Fruit fly (Drosophila melanogaster) whole organism, embryonic: Measurements from ENCODE around the gene CG42759.

ENCODE experiments used
- ATbp ChIP-seq: fragments of 200-800 bp; sonication (Bioruptor generic); optimal IDR thresholded peaks from 2 replicates; lab custom pipeline; 2017; ENCODE audit warnings: missing biosample characterization, mild to moderate bottlenecking, missing genetic modification characterization, missing genetic modification reagents
- Asciz ChIP-seq: fragments of 200-800 bp; sonication (Bioruptor generic); optimal IDR thresholded peaks from 2 replicates; lab custom pipeline; 2017; ENCODE audit warnings: missing biosample characterization, mild to moderate bottlenecking, missing genetic modification characterization, missing genetic modification reagents
- Atf-2 ChIP-seq: fragments of 200-800 bp; sonication (Bioruptor generic); optimal IDR thresholded peaks from 2 replicates; lab custom pipeline; 2016; ENCODE audit warnings: missing biosample characterization, missing genetic modification characterization
- B-H2 ChIP-seq: fragments of 200-800 bp; sonication (Bioruptor generic); optimal IDR thresholded peaks from 2 replicates; lab custom pipeline; 2018; ENCODE audit warnings: missing biosample characterization, mild to moderate bottlenecking, missing genetic modification characterization
- CG10543 ChIP-seq: fragments of 200-800 bp; sonication (Bioruptor generic); optimal IDR thresholded peaks from 3 replicates; lab custom pipeline; 2017; ENCODE audit warnings: missing biosample characterization, mild to moderate bottlenecking, missing genetic modification characterization, moderate library complexity
- CG11093 ChIP-seq: fragments of 200-800 bp; sonication (Bioruptor generic); IDR thresholded peaks from 3 replicates; pipeline ENCODE4 v1.3.6; 2022; ENCODE audit warnings: missing biosample characterization, missing genetic modification characterization
- CG11247 ChIP-seq: fragments of 200-800 bp; sonication (Bioruptor generic); IDR thresholded peaks from 2 replicates; pipeline ENCODE4 v1.3.6; 2022; ENCODE audit warnings: missing biosample characterization, missing genetic modification characterization
- CG12071 ChIP-seq: fragments of 200-800 bp; sonication (Bioruptor generic); optimal IDR thresholded peaks from 3 replicates; lab custom pipeline; 2018; ENCODE audit warnings: missing biosample characterization, mild to moderate bottlenecking, missing genetic modification characterization
- CG12104 ChIP-seq: fragments of 200-800 bp; sonication (Bioruptor generic); optimal IDR thresholded peaks from 3 replicates; lab custom pipeline; 2016; ENCODE audit warnings: missing biosample characterization, missing genetic modification characterization
- CG12769 ChIP-seq: fragments of 200-800 bp; sonication (Bioruptor generic); optimal IDR thresholded peaks from 2 replicates; lab custom pipeline; 2019; ENCODE audit warnings: missing biosample characterization, mild to moderate bottlenecking, missing genetic modification characterization, moderate library complexity
- CG13894 ChIP-seq: fragments of 200-800 bp; sonication (Bioruptor generic); optimal IDR thresholded peaks from 3 replicates; lab custom pipeline; 2018; ENCODE audit warnings: missing biosample characterization, mild to moderate bottlenecking, missing genetic modification characterization, moderate library complexity
- CG14014 ChIP-seq: fragments of 200-800 bp; sonication (Bioruptor generic); IDR thresholded peaks from 2 replicates; pipeline ENCODE4 v1.3.6; 2022; ENCODE audit warnings: missing biosample characterization, missing genetic modification characterization
- CG15514 ChIP-seq: fragments of 200-800 bp; sonication (Bioruptor generic); optimal IDR thresholded peaks from 3 replicates; lab custom pipeline; 2017; ENCODE audit warnings: missing biosample characterization, missing genetic modification characterization, mild to moderate bottlenecking, moderate library complexity, missing genetic modification reagents
- CG17802 ChIP-seq: fragments of 200-800 bp; sonication (Bioruptor generic); optimal IDR thresholded peaks from 2 replicates; lab custom pipeline; 2018; ENCODE audit warnings: missing biosample characterization, mild to moderate bottlenecking, missing genetic modification characterization, moderate library complexity
- CG2120 ChIP-seq: fragments of 200-800 bp; sonication (Bioruptor generic); optimal IDR thresholded peaks from 3 replicates; lab custom pipeline; 2016; ENCODE audit warnings: missing biosample characterization, missing genetic modification characterization
- CG31441 ChIP-seq: fragments of 200-800 bp; sonication (Bioruptor generic); IDR thresholded peaks from 2 replicates; pipeline ENCODE4 v1.3.6; 2022; ENCODE audit warnings: missing biosample characterization, missing genetic modification characterization
- CG34376 ChIP-seq: fragments of 200-800 bp; sonication (Bioruptor generic); optimal IDR thresholded peaks from 2 replicates; lab custom pipeline; 2018; ENCODE audit warnings: missing biosample characterization, mild to moderate bottlenecking, missing genetic modification characterization
- CG3726 ChIP-seq: fragments of 200-800 bp; sonication (Bioruptor generic); IDR thresholded peaks from 3 replicates; pipeline ENCODE4, ENCODE4 v1.3.6; 2022; ENCODE audit warnings: missing biosample characterization, missing genetic modification characterization
- CG6854 ChIP-seq: fragments of 200-800 bp; sonication (Bioruptor generic); optimal IDR thresholded peaks from 3 replicates; lab custom pipeline; 2017; ENCODE audit warnings: missing biosample characterization, mild to moderate bottlenecking, missing genetic modification characterization
- CG8944 ChIP-seq: fragments of 200-800 bp; sonication (Bioruptor generic); optimal IDR thresholded peaks from 3 replicates; lab custom pipeline; 2016; ENCODE audit warnings: missing biosample characterization, missing genetic modification characterization
- CG9215 ChIP-seq: fragments of 200-800 bp; sonication (Bioruptor generic); IDR thresholded peaks from 2 replicates; pipeline ENCODE4 v1.3.6; 2022; ENCODE audit warnings: missing biosample characterization, missing genetic modification characterization
- D ChIP-seq, 2 experiments: fragments of 200-800 bp in 1 of 2; fragments of >200 bp in 1 of 2; sonication (Bioruptor generic) in 1 of 2; optimal IDR thresholded peaks; 2 replicates in 1 of 2; 3 replicates in 1 of 2; lab custom pipeline; 2017; ENCODE audit warnings: mild to moderate bottlenecking in 1 of 2, missing biosample characterization in 1 of 2, missing genetic modification characterization in 1 of 2, missing genetic modification reagents in 1 of 2
- Dll ChIP-seq: fragments of 200-800 bp; sonication (Bioruptor generic); IDR thresholded peaks from 4 replicates; pipeline ENCODE4 v1.3.6; 2022; ENCODE audit warnings: missing biosample characterization, missing genetic modification characterization; ENCODE audit not compliant: partially characterized antibody
- Elba2 ChIP-seq: fragments of 200-800 bp; sonication (Bioruptor generic); optimal IDR thresholded peaks from 3 replicates; lab custom pipeline; 2016; ENCODE audit warnings: missing biosample characterization, missing genetic modification characterization
- Fer3 ChIP-seq: fragments of 200-800 bp; sonication (Bioruptor generic); optimal IDR thresholded peaks from 2 replicates; lab custom pipeline; 2018; ENCODE audit warnings: missing biosample characterization, mild to moderate bottlenecking, missing genetic modification characterization, moderate library complexity
- HLH54F ChIP-seq: fragments of 200-800 bp; sonication (Bioruptor generic); optimal IDR thresholded peaks from 3 replicates; lab custom pipeline; 2016; ENCODE audit warnings: missing biosample characterization, missing genetic modification characterization
- Lim3 ChIP-seq: fragments of 200-800 bp; sonication (Bioruptor generic); IDR thresholded peaks from 2 replicates; pipeline ENCODE4 v1.3.6; 2022; ENCODE audit warnings: missing biosample characterization, missing genetic modification characterization
- Nf-YA ChIP-seq: fragments of 200-800 bp; sonication (Bioruptor generic); IDR thresholded peaks from 2 replicates; pipeline ENCODE4 v1.3.6; 2022; ENCODE audit warnings: missing biosample characterization, missing genetic modification characterization
- Sin3A ChIP-seq: fragments of >200 bp; optimal IDR thresholded peaks from 2 replicates; lab custom pipeline; 2018
- Sox100B ChIP-seq: fragments of 200-800 bp; sonication (Bioruptor generic); optimal IDR thresholded peaks from 3 replicates; lab custom pipeline; 2018; ENCODE audit warnings: missing biosample characterization, mild to moderate bottlenecking, missing genetic modification characterization
- bsh ChIP-seq, 2 experiments: fragments of 200-800 bp; sonication (Bioruptor generic); optimal IDR thresholded peaks; 2 replicates each; lab custom pipeline; 2017 to 2018; ENCODE audit warnings: mild to moderate bottlenecking in 2 of 2, missing biosample characterization in 2 of 2, missing genetic modification characterization in 2 of 2, moderate library complexity in 1 of 2
- caup ChIP-seq: fragments of 200-800 bp; sonication (Bioruptor generic); optimal IDR thresholded peaks from 3 replicates; lab custom pipeline; 2017; ENCODE audit warnings: missing biosample characterization, mild to moderate bottlenecking, missing genetic modification characterization, moderate library complexity; ENCODE audit not compliant: severe bottlenecking
- crp ChIP-seq, 2 experiments: fragments of 200-800 bp; sonication (Bioruptor generic); optimal IDR thresholded peaks; 2 replicates in 1 of 2; 3 replicates in 1 of 2; lab custom pipeline; 2017; ENCODE audit warnings: missing biosample characterization in 2 of 2, missing genetic modification characterization in 2 of 2, mild to moderate bottlenecking in 1 of 2, moderate library complexity in 1 of 2
- gce ChIP-seq: fragments of 200-800 bp; sonication (Bioruptor generic); IDR thresholded peaks from 3 replicates; pipeline ENCODE4 v1.3.6; 2022; ENCODE audit warnings: missing biosample characterization, missing genetic modification characterization
- grau ChIP-seq: fragments of 200-800 bp; optimal IDR thresholded peaks from 3 replicates; lab custom pipeline; 2019; ENCODE audit warnings: missing biosample characterization, mild to moderate bottlenecking, missing genetic modification characterization, moderate library complexity
- hkb ChIP-seq, 2 experiments: fragments of 200-800 bp in 1 of 2; fragments of >200 bp in 1 of 2; sonication (Bioruptor generic) in 1 of 2; IDR thresholded peaks in 1 of 2; optimal IDR thresholded peaks in 1 of 2; 2 replicates each; pipeline versions ENCODE4 v1.3.6 to Lab custom; 2017 to 2022; ENCODE audit warnings: missing biosample characterization in 1 of 2, missing genetic modification characterization in 1 of 2
- jing ChIP-seq: fragments of 200-800 bp; sonication (Bioruptor generic); optimal IDR thresholded peaks from 2 replicates; lab custom pipeline; 2018; ENCODE audit warnings: missing biosample characterization, mild to moderate bottlenecking, missing genetic modification characterization
- lola ChIP-seq, 3 experiments: fragments of >200 bp in 2 of 3; fragments of 200-800 bp in 1 of 3; sonication (Bioruptor generic) in 1 of 3; optimal IDR thresholded peaks; 2 replicates each; lab custom pipeline; 2017 to 2019; ENCODE audit warnings: missing biosample characterization in 3 of 3, missing genetic modification characterization in 3 of 3, mild to moderate bottlenecking in 1 of 3, moderate library complexity in 1 of 3
- mirr ChIP-seq: fragments of 200-800 bp; sonication (Bioruptor generic); optimal IDR thresholded peaks from 3 replicates; lab custom pipeline; 2018; ENCODE audit warnings: missing biosample characterization, mild to moderate bottlenecking, missing genetic modification characterization
- nom ChIP-seq: fragments of 200-800 bp; sonication (Bioruptor generic); optimal IDR thresholded peaks from 2 replicates; lab custom pipeline; 2017; ENCODE audit warnings: missing biosample characterization, missing genetic modification characterization, mild to moderate bottlenecking, moderate library complexity, missing genetic modification reagents
- pfk ChIP-seq: fragments of 200-800 bp; sonication (Bioruptor generic); optimal IDR thresholded peaks from 2 replicates; lab custom pipeline; 2018; ENCODE audit warnings: missing biosample characterization, mild to moderate bottlenecking, missing genetic modification characterization, moderate library complexity
- ranshi ChIP-seq: fragments of 200-800 bp; sonication (Bioruptor generic); IDR thresholded peaks from 2 replicates; pipeline ENCODE4 v1.3.6; 2022; ENCODE audit warnings: missing biosample characterization, missing genetic modification characterization
- trem ChIP-seq: fragments of 200-800 bp; optimal IDR thresholded peaks from 3 replicates; lab custom pipeline; 2019; ENCODE audit warnings: missing biosample characterization, mild to moderate bottlenecking, missing genetic modification characterization, moderate library complexity
- tx ChIP-seq: fragments of 200-800 bp; sonication (Bioruptor generic); optimal IDR thresholded peaks from 2 replicates; lab custom pipeline; 2016; ENCODE audit warnings: missing biosample characterization, missing genetic modification characterization
- zen ChIP-seq: fragments of 200-800 bp; sonication (Bioruptor generic); optimal IDR thresholded peaks from 3 replicates; lab custom pipeline; 2018; ENCODE audit warnings: missing biosample characterization, mild to moderate bottlenecking, missing genetic modification characterization, moderate library complexity
- zfh1 ChIP-seq: fragments of 200-800 bp; sonication (Bioruptor generic); IDR thresholded peaks from 3 replicates; pipeline ENCODE4 v1.3.6; 2022; ENCODE audit warnings: missing biosample characterization, missing genetic modification characterization

CG42759 gene

DNA sequence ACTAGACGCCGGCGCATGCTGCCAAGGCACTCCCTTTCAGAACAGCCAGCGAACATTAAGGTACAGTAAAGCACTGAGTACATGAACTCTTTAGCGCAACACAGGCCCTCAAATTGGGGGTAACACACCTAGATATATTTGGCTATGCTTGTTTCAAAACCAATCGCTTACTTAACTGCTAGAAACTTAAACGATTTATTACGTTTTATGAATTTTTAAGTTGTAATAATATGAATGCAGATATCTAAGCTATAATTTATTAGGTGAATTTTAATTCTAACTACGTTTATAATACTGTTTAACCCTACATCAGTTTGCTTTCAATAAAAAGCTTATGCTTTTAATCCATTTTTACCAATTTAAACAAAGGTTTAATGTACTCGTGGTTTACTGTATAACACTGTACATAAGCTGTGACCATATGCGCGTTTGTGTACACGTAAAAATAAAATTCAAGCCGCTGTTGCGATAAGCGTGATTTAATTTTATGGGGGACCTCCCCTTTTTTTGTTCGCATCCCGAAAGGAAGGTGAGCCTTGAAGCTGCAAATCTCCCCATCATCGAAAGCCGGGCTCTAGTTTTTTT is 34.1 kb downstream of the CG42759 start:
- TF ChIP-seq CG17802 (tag; lab: Kevin White, UChicago), result no peak
- TF ChIP-seq bsh (GFP tag; optimal IDR thresholded peaks at IDR 0.05; lab: Kevin White, UChicago), result peak in 1 of 2 experiments; percentile 23
- peak; percentile 67 for TF ChIP-seq grau
- TF ChIP-seq CG3726 (GFP tag; lab: Robert Waterston, UW), result no peak
- no peak for TF ChIP-seq zen (tag; lab: Kevin White, UChicago)
- no peak for TF ChIP-seq CG9215 (GFP tag; lab: Robert Waterston, UW)
- no peak for TF ChIP-seq jing (GFP tag; lab: Kevin White, UChicago)
- no peak for TF ChIP-seq CG11093 (GFP tag; lab: Robert Waterston, UW)
- peak; percentile 23 for TF ChIP-seq nom (GFP tag; lab: Kevin White, UChicago)
- no peak for TF ChIP-seq Sin3A

- TF ChIP-seq CG31441 (GFP tag; lab: Robert Waterston, UW) (no peak), CG10543 (GFP tag; lab: Kevin White, UChicago) (peak; percentile 61), CG8944 (GFP tag; lab: Kevin White, UChicago) (no peak), D (optimal IDR thresholded peaks at IDR 0.05; lab: Kevin White, UChicago) (no peak), D (GFP tag; optimal IDR thresholded peaks at IDR 0.05; lab: Kevin White, UChicago) (no peak), ATbp (GFP tag; lab: Kevin White, UChicago) (peak; percentile 63), ranshi (0 out of 2 replicates have a peak, but pooled peaks have one; percentile 11), CG34376 (GFP tag; lab: Kevin White, UChicago) (peak; percentile 17), Atf-2 (GFP tag; lab: Kevin White, UChicago) (no peak), CG6854 (GFP tag; lab: Kevin White, UChicago) (peak; percentile 2), zfh1 (GFP tag; lab: Robert Waterston, UW) (no peak), CG11093 (GFP tag; lab: Robert Waterston, UW) (no peak), gce (GFP tag; lab: Robert Waterston, UW) (0 out of 3 replicates have a peak, but pooled peaks have one; percentile 50), HLH54F (GFP tag; lab: Kevin White, UChicago) (no peak), Elba2 (GFP tag; lab: Kevin White, UChicago) (no peak), CG12104 (GFP tag; lab: Kevin White, UChicago) (no peak), CG11247 (no peak), Asciz (GFP tag; lab: Kevin White, UChicago) (peak; percentile 55), Sox100B (GFP tag; lab: Kevin White, UChicago) (peak; percentile 47), CG12769 (tag; lab: Kevin White, UChicago) (peak; percentile 48), trem (tag; lab: Kevin White, UChicago) (no peak), Fer3 (tag; lab: Kevin White, UChicago) (peak; percentile 23), hkb (optimal IDR thresholded peaks at IDR 0.05; lab: Kevin White, UChicago) (no peak), hkb (GFP tag; IDR thresholded peaks at IDR 0.05; lab: Robert Waterston, UW) (0 out of 2 replicates have a peak, but pooled peaks have one; percentile 31), Dll (GFP tag; lab: Robert Waterston, UW) (no peak), tx (GFP tag; lab: Kevin White, UChicago) (no peak), caup (peak; percentile 46), mirr (peak; percentile 78), CG12071 (GFP tag; lab: Kevin White, UChicago) (peak; percentile 58), CG2120 (GFP tag; lab: Kevin White, UChicago) (peak; percentile 0), CG13894 (tag; lab: Kevin White, UChicago) (peak; percentile 28), Nf-YA (GFP tag; lab: Robert Waterston, UW) (no peak), Lim3 (GFP tag; lab: Robert Waterston, UW) (no peak), B-H2 (GFP tag; lab: Kevin White, UChicago) (no peak), lola (GFP tag; optimal IDR thresholded peaks at IDR 0.05; lab: Kevin White, UChicago) (no peak), CG14014 (GFP tag; lab: Robert Waterston, UW) (peak; percentile 30; the same call in 1 of the 2 replicates), crp (GFP tag; optimal IDR thresholded peaks at IDR 0.05; lab: Kevin White, UChicago) (no peak), CG15514 (GFP tag; lab: Kevin White, UChicago) (peak; percentile 11), pfk (GFP tag; lab: Kevin White, UChicago) (no peak)
These were observed 43.1 kb downstream of the CG42759 start for dm6 chr3R:10185986-10186385.
